Fruit fly (Drosophila melanogaster) whole organism, embryonic: Measurements from ENCODE around the gene Swip-1.

ENCODE experiments used
- ATbp ChIP-seq: fragments of 200-800 bp; sonication (Bioruptor generic); optimal IDR thresholded peaks from 2 replicates; lab custom pipeline; 2017; ENCODE audit warnings: missing biosample characterization, mild to moderate bottlenecking, missing genetic modification characterization, missing genetic modification reagents
- Abd-B ChIP-seq: fragments of 200-800 bp; sonication (Bioruptor generic); optimal IDR thresholded peaks from 2 replicates; lab custom pipeline; 2018; ENCODE audit warnings: missing biosample characterization, mild to moderate bottlenecking, missing genetic modification characterization, moderate library complexity
- Bdp1 ChIP-seq: fragments of 200-800 bp; sonication (Bioruptor generic); optimal IDR thresholded peaks from 3 replicates; lab custom pipeline; 2016; ENCODE audit warnings: missing biosample characterization, missing genetic modification characterization
- CG10366 ChIP-seq: fragments of 200-800 bp; sonication (Bioruptor generic); IDR thresholded peaks from 2 replicates; pipeline ENCODE4 v1.3.6; 2022; ENCODE audit warnings: missing biosample characterization, missing genetic modification characterization
- CG12391 ChIP-seq: fragments of 200-800 bp; sonication (Bioruptor generic); optimal IDR thresholded peaks from 3 replicates; lab custom pipeline; 2018; ENCODE audit warnings: missing biosample characterization, mild to moderate bottlenecking, missing genetic modification characterization, moderate library complexity
- CG12744 ChIP-seq: fragments of 200-800 bp; sonication (Bioruptor generic); optimal IDR thresholded peaks from 2 replicates; lab custom pipeline; 2016; ENCODE audit warnings: missing biosample characterization, missing genetic modification characterization
- CG12769 ChIP-seq: fragments of 200-800 bp; sonication (Bioruptor generic); optimal IDR thresholded peaks from 2 replicates; lab custom pipeline; 2019; ENCODE audit warnings: missing biosample characterization, mild to moderate bottlenecking, missing genetic modification characterization, moderate library complexity
- CG15601 ChIP-seq: fragments of 200-800 bp; sonication (Bioruptor generic); optimal IDR thresholded peaks from 3 replicates; lab custom pipeline; 2019; ENCODE audit warnings: missing biosample characterization, mild to moderate bottlenecking, missing genetic modification characterization, moderate library complexity
- CG17361 ChIP-seq: fragments of 200-800 bp; sonication (Bioruptor generic); IDR thresholded peaks from 3 replicates; pipeline ENCODE4 v1.3.6; 2022; ENCODE audit warnings: missing biosample characterization, missing genetic modification characterization
- CG18764 ChIP-seq: fragments of 200-800 bp; sonication (Bioruptor generic); optimal IDR thresholded peaks from 3 replicates; lab custom pipeline; 2016; ENCODE audit warnings: missing biosample characterization, missing genetic modification characterization
- CG2116 ChIP-seq: fragments of 200-800 bp; sonication (Bioruptor generic); optimal IDR thresholded peaks from 3 replicates; lab custom pipeline; 2018; ENCODE audit warnings: missing biosample characterization, mild to moderate bottlenecking, missing genetic modification characterization
- CG33213 ChIP-seq: fragments of 200-800 bp; sonication (Bioruptor generic); optimal IDR thresholded peaks from 3 replicates; lab custom pipeline; 2016; ENCODE audit warnings: missing biosample characterization, missing genetic modification characterization
- CG33557 ChIP-seq: fragments of 200-800 bp; sonication (Bioruptor generic); optimal IDR thresholded peaks from 2 replicates; lab custom pipeline; 2019; ENCODE audit warnings: missing biosample characterization, mild to moderate bottlenecking, missing genetic modification characterization, moderate library complexity
- CG3995 ChIP-seq: fragments of 200-800 bp; sonication (Bioruptor generic); optimal IDR thresholded peaks from 3 replicates; lab custom pipeline; 2016; ENCODE audit warnings: missing biosample characterization, missing genetic modification characterization
- CG43689 ChIP-seq: fragments of 200-800 bp; sonication (Bioruptor generic); IDR thresholded peaks from 2 replicates; pipeline ENCODE4 v1.3.6; 2022; ENCODE audit warnings: missing biosample characterization, missing genetic modification characterization
- CG4617 ChIP-seq: fragments of 200-800 bp; sonication (Bioruptor generic); optimal IDR thresholded peaks from 3 replicates; lab custom pipeline; 2016; ENCODE audit warnings: missing biosample characterization, missing genetic modification characterization, borderline replicate concordance
- CG7963 ChIP-seq: fragments of 200-800 bp; sonication (Bioruptor generic); IDR thresholded peaks from 3 replicates; pipeline ENCODE4 v1.3.6; 2022; ENCODE audit warnings: missing biosample characterization, missing genetic modification characterization; ENCODE audit not compliant: partially characterized antibody
- CG7987 ChIP-seq: fragments of 200-800 bp; sonication (Bioruptor generic); optimal IDR thresholded peaks from 2 replicates; lab custom pipeline; 2018; ENCODE audit warnings: missing biosample characterization, mild to moderate bottlenecking, missing genetic modification characterization, moderate library complexity
- CG8765 ChIP-seq: fragments of 200-800 bp; sonication (Bioruptor generic); IDR thresholded peaks from 2 replicates; pipeline ENCODE4 v1.3.6; 2022; ENCODE audit warnings: missing biosample characterization, missing genetic modification characterization
- D ChIP-seq, 2 experiments: fragments of 200-800 bp in 1 of 2; fragments of >200 bp in 1 of 2; sonication (Bioruptor generic) in 1 of 2; optimal IDR thresholded peaks; 2 replicates in 1 of 2; 3 replicates in 1 of 2; lab custom pipeline; 2017; ENCODE audit warnings: mild to moderate bottlenecking in 1 of 2, missing biosample characterization in 1 of 2, missing genetic modification characterization in 1 of 2, missing genetic modification reagents in 1 of 2
- Deaf1 ChIP-seq: fragments of 200-800 bp; optimal IDR thresholded peaks from 3 replicates; lab custom pipeline; 2019; ENCODE audit warnings: missing biosample characterization, mild to moderate bottlenecking, missing genetic modification characterization, moderate library complexity
- Dip3 ChIP-seq: fragments of 200-800 bp; sonication (Bioruptor generic); optimal IDR thresholded peaks from 3 replicates; lab custom pipeline; 2016; ENCODE audit warnings: missing biosample characterization, missing genetic modification characterization
- Eip74EF ChIP-seq, 2 experiments: fragments of 200-800 bp in 1 of 2; fragments of >200 bp in 1 of 2; sonication (Bioruptor generic) in 1 of 2; optimal IDR thresholded peaks; 2 replicates each; lab custom pipeline; 2017 to 2019; ENCODE audit warnings: missing biosample characterization in 2 of 2, missing genetic modification characterization in 2 of 2, mild to moderate bottlenecking in 1 of 2, moderate library complexity in 1 of 2
- Lim3 ChIP-seq: fragments of 200-800 bp; sonication (Bioruptor generic); IDR thresholded peaks from 2 replicates; pipeline ENCODE4 v1.3.6; 2022; ENCODE audit warnings: missing biosample characterization, missing genetic modification characterization
- Med ChIP-seq: fragments of 200-800 bp; sonication (Bioruptor generic); peaks from one replicate; lab custom pipeline; 2016; ENCODE audit warnings: missing biosample characterization, missing genetic modification characterization, mild to moderate bottlenecking, inconsistent platforms, moderate library complexity
- NfI ChIP-seq: fragments of 200-800 bp; sonication (Bioruptor generic); optimal IDR thresholded peaks from 3 replicates; lab custom pipeline; 2018; ENCODE audit warnings: missing biosample characterization, mild to moderate bottlenecking, missing genetic modification characterization, moderate library complexity
- Opbp ChIP-seq: fragments of 200-800 bp; sonication (Bioruptor generic); IDR thresholded peaks from 3 replicates; pipeline ENCODE4 v1.3.6; 2022; ENCODE audit warnings: missing biosample characterization, missing genetic modification characterization; ENCODE audit not compliant: partially characterized antibody
- ab ChIP-seq: fragments of 200-800 bp; sonication (Bioruptor generic); optimal IDR thresholded peaks from 2 replicates; lab custom pipeline; 2016; ENCODE audit warnings: missing biosample characterization, missing genetic modification characterization
- ap ChIP-seq: fragments of 200-800 bp; sonication (Bioruptor generic); IDR thresholded peaks from 2 replicates; pipeline ENCODE4 v1.3.6; 2022; ENCODE audit warnings: missing biosample characterization, missing genetic modification characterization
- fd102C ChIP-seq: fragments of 200-800 bp; sonication (Bioruptor generic); optimal IDR thresholded peaks from 2 replicates; lab custom pipeline; 2018; ENCODE audit warnings: missing biosample characterization, mild to moderate bottlenecking, missing genetic modification characterization, moderate library complexity
- fd64A ChIP-seq: fragments of 200-800 bp; sonication (Bioruptor generic); optimal IDR thresholded peaks from 3 replicates; lab custom pipeline; 2018; ENCODE audit warnings: missing biosample characterization, mild to moderate bottlenecking, missing genetic modification characterization
- fru ChIP-seq: fragments of >200 bp; optimal IDR thresholded peaks from 2 replicates; lab custom pipeline; 2017
- gro ChIP-seq: fragments of 200-800 bp; sonication (Bioruptor generic); optimal IDR thresholded peaks from 2 replicates; lab custom pipeline; 2016; ENCODE audit warnings: missing biosample characterization, missing genetic modification characterization
- hb ChIP-seq: fragments of 200-800 bp; sonication (Bioruptor generic); IDR thresholded peaks from 3 replicates; pipeline ENCODE4 v1.3.6; 2022; ENCODE audit warnings: missing biosample characterization, missing genetic modification characterization; ENCODE audit not compliant: partially characterized antibody
- jing ChIP-seq: fragments of 200-800 bp; sonication (Bioruptor generic); optimal IDR thresholded peaks from 2 replicates; lab custom pipeline; 2018; ENCODE audit warnings: missing biosample characterization, mild to moderate bottlenecking, missing genetic modification characterization
- lmd ChIP-seq: fragments of 200-800 bp; sonication (Bioruptor generic); IDR thresholded peaks from 2 replicates; pipeline ENCODE4 v1.3.6; 2022; ENCODE audit warnings: missing biosample characterization, missing genetic modification characterization
- lov ChIP-seq, 2 experiments: fragments of 200-800 bp in 1 of 2; fragments of >200 bp in 1 of 2; sonication (Bioruptor generic) in 1 of 2; IDR thresholded peaks in 1 of 2; optimal IDR thresholded peaks in 1 of 2; 2 replicates in 1 of 2; 3 replicates in 1 of 2; pipeline versions ENCODE4 v1.3.6 to Lab custom; 2017 to 2022; ENCODE audit warnings: missing biosample characterization in 1 of 2, missing genetic modification characterization in 1 of 2
- p53 ChIP-seq: fragments of 200-800 bp; sonication (Bioruptor generic); optimal IDR thresholded peaks from 2 replicates; lab custom pipeline; 2016; ENCODE audit warnings: missing biosample characterization, missing genetic modification characterization
- prd ChIP-seq, 3 experiments: fragments of >200 bp in 2 of 3; fragments of 200-800 bp in 1 of 3; sonication (Bioruptor generic) in 1 of 3; optimal IDR thresholded peaks in 2 of 3; IDR thresholded peaks in 1 of 3; 2 replicates in 2 of 3; 3 replicates in 1 of 3; pipeline versions ENCODE4 v1.3.6 to Lab custom; 2017 to 2022; ENCODE audit warnings: missing biosample characterization in 1 of 3, missing genetic modification characterization in 1 of 3
- ro ChIP-seq: fragments of 200-800 bp; sonication (Bioruptor generic); IDR thresholded peaks from 2 replicates; pipeline ENCODE4 v1.3.6; 2022; ENCODE audit warnings: missing biosample characterization, missing genetic modification characterization
- run ChIP-seq: fragments of 200-800 bp; sonication (Bioruptor generic); optimal IDR thresholded peaks from 3 replicates; lab custom pipeline; 2018; ENCODE audit warnings: missing biosample characterization, mild to moderate bottlenecking, missing genetic modification characterization
- sd ChIP-seq: fragments of 200-800 bp; sonication (Bioruptor generic); optimal IDR thresholded peaks from 3 replicates; lab custom pipeline; 2018; ENCODE audit warnings: missing biosample characterization, mild to moderate bottlenecking, missing genetic modification characterization, moderate library complexity
- sug ChIP-seq: fragments of 200-800 bp; optimal IDR thresholded peaks from 2 replicates; lab custom pipeline; 2019; ENCODE audit warnings: missing biosample characterization, mild to moderate bottlenecking, missing genetic modification characterization, moderate library complexity
- twi ChIP-seq: fragments of 200-800 bp; optimal IDR thresholded peaks from 2 replicates; lab custom pipeline; 2019; ENCODE audit warnings: missing biosample characterization, mild to moderate bottlenecking, missing genetic modification characterization, moderate library complexity
- vnd ChIP-seq: fragments of 200-800 bp; sonication (Bioruptor generic); IDR thresholded peaks from 3 replicates; pipeline ENCODE4 v1.3.6; 2022; ENCODE audit warnings: missing biosample characterization, missing genetic modification characterization; ENCODE audit not compliant: partially characterized antibody

Swip-1 gene

dm6 chr2L:18974063-18974779 is 12.9 kb downstream of the Swip-1 start, which contains the start of the genes L2HGDH and CG10431 (continued):
- TF ChIP-seq CG18764 (GFP tag; lab: Kevin White, UChicago): no peak
- TF ChIP-seq CG12744 (GFP tag; lab: Kevin White, UChicago): no peak
- peak; percentile 85 for TF ChIP-seq CG12391 (tag; lab: Kevin White, UChicago)
- no peak for TF ChIP-seq ab (GFP tag; lab: Kevin White, UChicago)
- no peak for TF ChIP-seq ro
- TF ChIP-seq sd: peak; percentile 62
- TF ChIP-seq Dip3: no peak
- no peak for TF ChIP-seq Lim3
- peak; percentile 71 for TF ChIP-seq CG15601 (tag; lab: Kevin White, UChicago)
- TF ChIP-seq fru (lab: Kevin White, UChicago): no peak
- TF ChIP-seq CG17361 (GFP tag; lab: Robert Waterston, UW): peak; percentile 79
- peak; percentile 91 for TF ChIP-seq sug (tag; lab: Kevin White, UChicago)
- peak; percentile 31 for TF ChIP-seq D (optimal IDR thresholded peaks at IDR 0.05; lab: Kevin White, UChicago)
- TF ChIP-seq D (GFP tag; optimal IDR thresholded peaks at IDR 0.05; lab: Kevin White, UChicago): peak; percentile 57
- peak in 1 of 2 experiments; percentile 3 for TF ChIP-seq Eip74EF (GFP tag; optimal IDR thresholded peaks at IDR 0.05; lab: Kevin White, UChicago)
- TF ChIP-seq CG43689 (GFP tag; lab: Robert Waterston, UW): no peak
- TF ChIP-seq CG8765 (GFP tag; lab: Robert Waterston, UW): no peak
- TF ChIP-seq CG33557 (GFP tag; lab: Kevin White, UChicago): no peak
- TF ChIP-seq fd102C (GFP tag; lab: Kevin White, UChicago): no peak
- no peak for TF ChIP-seq prd (optimal IDR thresholded peaks at IDR 0.05; lab: Kevin White, UChicago)
- 0 out of 3 replicates have a peak, but pooled peaks have one; percentile 9 for TF ChIP-seq prd (GFP tag; IDR thresholded peaks at IDR 0.05; lab: Robert Waterston, UW)
- TF ChIP-seq vnd (GFP tag; lab: Robert Waterston, UW): no peak
- no peak for TF ChIP-seq CG7963
- no peak for TF ChIP-seq ap (GFP tag; lab: Robert Waterston, UW)
- TF ChIP-seq run: peak; percentile 3
- no peak for TF ChIP-seq lov (optimal IDR thresholded peaks at IDR 0.05; lab: Kevin White, UChicago)
- TF ChIP-seq lov (GFP tag; IDR thresholded peaks at IDR 0.05; lab: Robert Waterston, UW): no peak
- TF ChIP-seq fd64A (GFP tag; lab: Kevin White, UChicago): peak; percentile 21
- TF ChIP-seq CG7987 (GFP tag; lab: Kevin White, UChicago): peak; percentile 74

- TF ChIP-seq hb (GFP tag; lab: Robert Waterston, UW) (peak; percentile 92), CG18764 (GFP tag; lab: Kevin White, UChicago) (no peak), CG2116 (GFP tag; lab: Kevin White, UChicago) (peak; percentile 95), NfI (GFP tag; lab: Kevin White, UChicago) (peak; percentile 16), CG12769 (tag; lab: Kevin White, UChicago) (no peak), jing (GFP tag; lab: Kevin White, UChicago) (no peak), Opbp (GFP tag; lab: Robert Waterston, UW) (peak; percentile 77), gro (GFP tag; lab: Kevin White, UChicago) (peak; percentile 15), p53 (GFP tag; lab: Kevin White, UChicago) (peak; percentile 33), CG4617 (GFP tag; lab: Kevin White, UChicago) (peak; percentile 77), Deaf1 (tag; lab: Kevin White, UChicago) (no peak), Bdp1 (GFP tag; lab: Kevin White, UChicago) (peak; percentile 12), lmd (no peak), CG33213 (GFP tag; lab: Kevin White, UChicago) (peak; percentile 65), CG7963 (peak; percentile 76), twi (tag; lab: Kevin White, UChicago) (peak; percentile 39), Abd-B (GFP tag; lab: Kevin White, UChicago) (peak; percentile 71), Med (GFP tag; lab: Kevin White, UChicago) (peak; percentile 83), ATbp (no peak), CG10366 (GFP tag; lab: Robert Waterston, UW) (no peak), CG3995 (peak; percentile 9)
These were observed 18.5 kb downstream of the Swip-1 start, which contains the start of the genes Nak and Tango6 for dm6 chr2L:18968370-18969105. Gene Nak, minus strand, starts transcription at chr2L:18968744. Gene Tango6, plus strand, starts transcription at chr2L:18969028.
